Fruit fly (Drosophila melanogaster): ENCODE measurements around the gene Hipk.
A peak's percentile ranks its signal among the peaks of the same experiment; 100 is the strongest.

Hipk gene

dm6 chr3L:542863-543635 is at the start of gene Hipk, which contains the start of gene Cypl (continued):
- TF ChIP-seq YL-1 (GFP tag; optimal IDR thresholded peaks at IDR 0.05) (peak; percentile 76), CG3847 (GFP tag; IDR thresholded peaks at IDR 0.05) (peak; percentile 72), trem (tag; optimal IDR thresholded peaks at IDR 0.05) (peak; percentile 51), CG17361 (GFP tag; IDR thresholded peaks at IDR 0.05) (peak; percentile 38; the same call in 1 of the 3 replicates), CG12942 (GFP tag; optimal IDR thresholded peaks at IDR 0.05) (no peak), zfh1 (GFP tag; IDR thresholded peaks at IDR 0.05) (0 out of 3 replicates have a peak, but pooled peaks have one; percentile 10), CG4730 (GFP tag; IDR thresholded peaks at IDR 0.05) (no peak), gro (GFP tag; optimal IDR thresholded peaks at IDR 0.05) (peak; percentile 90), Side (GFP tag; optimal IDR thresholded peaks at IDR 0.05) (peak; percentile 52), dm (GFP tag; optimal IDR thresholded peaks at IDR 0.05) (peak; percentile 24), knrl (GFP tag; IDR thresholded peaks at IDR 0.05; ENCODE audit: partially characterized antibody) (peak; percentile 43; the same call in 2 of the 3 replicates), Atf3 (GFP tag; optimal IDR thresholded peaks at IDR 0.05) (no peak), chn (GFP tag; optimal IDR thresholded peaks at IDR 0.05) (no peak), CG1024 (GFP tag; IDR thresholded peaks at IDR 0.05) (no peak), CkIIα-i1 (GFP tag; IDR thresholded peaks at IDR 0.05) (no peak), sc (optimal IDR thresholded peaks at IDR 0.05) (no peak), sc (GFP tag; optimal IDR thresholded peaks at IDR 0.05) (no peak), Chrac-16 (GFP tag; optimal IDR thresholded peaks at IDR 0.05) (no peak), nerfin-2 (GFP tag; IDR thresholded peaks at IDR 0.05; ENCODE audit: partially characterized antibody) (no peak; the same call in 1 of the 2 replicates), nau (GFP tag; optimal IDR thresholded peaks at IDR 0.05) (peak; percentile 32), CG2889 (GFP tag; IDR thresholded peaks at IDR 0.05) (no peak), dysf (GFP tag; IDR thresholded peaks at IDR 0.05) (no peak), CG7928 (GFP tag; optimal IDR thresholded peaks at IDR 0.05) (no peak), CoRest (tag; optimal IDR thresholded peaks at IDR 0.05) (peak; percentile 11), Fer2 (tag; optimal IDR thresholded peaks at IDR 0.05) (no peak), CG31365 (tag; optimal IDR thresholded peaks at IDR 0.05) (peak; percentile 3), D19B (GFP tag; optimal IDR thresholded peaks at IDR 0.05) (no peak), Myb (GFP tag; optimal IDR thresholded peaks at IDR 0.05) (peak; percentile 12), Meics (GFP tag; optimal IDR thresholded peaks at IDR 0.05) (peak; percentile 26), CG1233 (GFP tag; optimal IDR thresholded peaks at IDR 0.05) (no peak), CG9609 (GFP tag; optimal IDR thresholded peaks at IDR 0.05) (no peak), Tbp (GFP tag; optimal IDR thresholded peaks at IDR 0.05) (no peak), Awh (GFP tag; IDR thresholded peaks at IDR 0.05) (no peak), gsb (GFP tag; IDR thresholded peaks at IDR 0.05) (no peak), Dip3 (GFP tag; optimal IDR thresholded peaks at IDR 0.05) (peak; percentile 17), Rfx (GFP tag; IDR thresholded peaks at IDR 0.05) (peak; percentile 18; the same call in 1 of the 2 replicates), Eip74EF (GFP tag; optimal IDR thresholded peaks at IDR 0.05) (peak in 1 of 2 experiments; percentile 56), schlank (tag; optimal IDR thresholded peaks at IDR 0.05) (no peak), jing (GFP tag; optimal IDR thresholded peaks at IDR 0.05) (no peak), CG6175 (GFP tag; IDR thresholded peaks at IDR 0.05) (no peak), dmrt11E (tag; optimal IDR thresholded peaks at IDR 0.05) (no peak), Drgx (GFP tag; IDR thresholded peaks at IDR 0.05) (0 out of 2 replicates have a peak, but pooled peaks have one; percentile 13), Gug (GFP tag; IDR thresholded peaks at IDR 0.05) (no peak), az2 (GFP tag; optimal IDR thresholded peaks at IDR 0.05) (no peak), Sox100B (GFP tag; optimal IDR thresholded peaks at IDR 0.05) (no peak), CG4707 (GFP tag; optimal IDR thresholded peaks at IDR 0.05) (no peak), CG18619 (GFP tag; optimal IDR thresholded peaks at IDR 0.05) (no peak), CG16779 (GFP tag; IDR thresholded peaks at IDR 0.05) (0 out of 2 replicates have a peak, but pooled peaks have one; percentile 43), CG12299 (tag; optimal IDR thresholded peaks at IDR 0.05) (peak; percentile 44), CG10979 (tag; optimal IDR thresholded peaks at IDR 0.05) (peak; percentile 30)

Measured in whole organism, embryonic.